Comparison of ENCODE assay signal across 6 fruit fly cellular contexts in genomic region chr3L:11819639-11820456, dm6.
A peak's percentile ranks its signal among the peaks of the same experiment; 100 is the strongest.
TF ChIP-seq lines count a peak whose summit lies in the region.

No protein-coding gene starts in this region.

- TF ChIP-seq CTCF in whole organism, embryonic (GFP tag; optimal IDR thresholded peaks at IDR 0.05; lab: Kevin White, UChicago) = no peak

TF ChIP-seq in whole organism, 6 proteins besides CTCF, POLR2A, EP300 and RAD21:
- TF ChIP-seq Dll (optimal IDR thresholded peaks at IDR 0.05; lab: Kevin White, UChicago) (peak; percentile 41), psq (optimal IDR thresholded peaks at IDR 0.05; lab: Kevin White, UChicago) (no peak), pan (optimal IDR thresholded peaks at IDR 0.05; lab: Kevin White, UChicago) (no peak), CG8478 (optimal IDR thresholded peaks at IDR 0.05; lab: Kevin White, UChicago) (no peak)

TF ChIP-seq in whole organism, adult, 20 proteins besides CTCF, POLR2A, EP300 and RAD21 (continues in another document):
- TF ChIP-seq cic (GFP tag; optimal IDR thresholded peaks at IDR 0.05; lab: Kevin White, UChicago) = peak; percentile 91
- TF ChIP-seq CG5204 (GFP tag; optimal IDR thresholded peaks at IDR 0.05; lab: Kevin White, UChicago) = no peak
- TF ChIP-seq tj (GFP tag; optimal IDR thresholded peaks at IDR 0.05; lab: Kevin White, UChicago) = peak; percentile 99
- TF ChIP-seq Clk (GFP tag; optimal IDR thresholded peaks at IDR 0.05; lab: Kevin White, UChicago) = no peak
- TF ChIP-seq CG14711 (tag; optimal IDR thresholded peaks at IDR 0.05; lab: Kevin White, UChicago) = no peak
- TF ChIP-seq CG1620 (GFP tag; optimal IDR thresholded peaks at IDR 0.05; lab: Kevin White, UChicago) = peak; percentile 33
- peak; percentile 24 for TF ChIP-seq toe (GFP tag; optimal IDR thresholded peaks at IDR 0.05; lab: Kevin White, UChicago)
- no peak for TF ChIP-seq Crg-1 (GFP tag; optimal IDR thresholded peaks at IDR 0.05; lab: Kevin White, UChicago)
- peak; percentile 89 for TF ChIP-seq Mnt (GFP tag; optimal IDR thresholded peaks at IDR 0.05; lab: Kevin White, UChicago)
- TF ChIP-seq Hr96 (GFP tag; optimal IDR thresholded peaks at IDR 0.05; lab: Kevin White, UChicago) = peak; percentile 30
- TF ChIP-seq CG7045 (GFP tag; optimal IDR thresholded peaks at IDR 0.05; lab: Kevin White, UChicago) = peak; percentile 32
- TF ChIP-seq CG33017 (tag; optimal IDR thresholded peaks at IDR 0.05; lab: Kevin White, UChicago) = peak; percentile 60
- TF ChIP-seq ovo (GFP tag; optimal IDR thresholded peaks at IDR 0.05; lab: Kevin White, UChicago) = peak; percentile 83
- peak; percentile 64 for TF ChIP-seq bab1 (GFP tag; optimal IDR thresholded peaks at IDR 0.05; lab: Kevin White, UChicago)
- no peak for TF ChIP-seq pad (GFP tag; optimal IDR thresholded peaks at IDR 0.05; lab: Kevin White, UChicago)
- peak; percentile 12 for TF ChIP-seq CG12768 (GFP tag; optimal IDR thresholded peaks at IDR 0.05; lab: Kevin White, UChicago)
- TF ChIP-seq cnc (optimal IDR thresholded peaks at IDR 0.05; lab: Kevin White, UChicago) = peak; percentile 65 to 92
- TF ChIP-seq CG7101 (tag; optimal IDR thresholded peaks at IDR 0.05; lab: Kevin White, UChicago) = peak; percentile 51

TF ChIP-seq in whole organism, embryonic, 481 proteins besides CTCF, POLR2A, EP300 and RAD21 (continues in another document):
- TF ChIP-seq CG5180 (GFP tag; optimal IDR thresholded peaks at IDR 0.05; lab: Kevin White, UChicago) = no peak
- peak; percentile 13 for TF ChIP-seq zfh2 (GFP tag; optimal IDR thresholded peaks at IDR 0.05; lab: Kevin White, UChicago)
- peak; percentile 53 for TF ChIP-seq CG17829 (tag; optimal IDR thresholded peaks at IDR 0.05; lab: Kevin White, UChicago)
- peak; percentile 25 for TF ChIP-seq trem (tag; optimal IDR thresholded peaks at IDR 0.05; lab: Kevin White, UChicago)
- peak; percentile 20 for TF ChIP-seq CG7556 (GFP tag; optimal IDR thresholded peaks at IDR 0.05; lab: Kevin White, UChicago)
- TF ChIP-seq sug (tag; optimal IDR thresholded peaks at IDR 0.05; lab: Kevin White, UChicago) = peak; percentile 51
- TF ChIP-seq CG10366 (GFP tag; IDR thresholded peaks at IDR 0.05; lab: Robert Waterston, UW) = no peak
- TF ChIP-seq Trl (optimal IDR thresholded peaks at IDR 0.05; lab: Kevin White, UChicago) = peak; percentile 87 to 90
- TF ChIP-seq Trl (GFP tag; optimal IDR thresholded peaks at IDR 0.05; lab: Kevin White, UChicago) = peak; percentile 49
- peak; percentile 28 for TF ChIP-seq kni (GFP tag; optimal IDR thresholded peaks at IDR 0.05; lab: Kevin White, UChicago)
- peak; percentile 43 for TF ChIP-seq unpg (GFP tag; optimal IDR thresholded peaks at IDR 0.05; lab: Kevin White, UChicago)
- TF ChIP-seq Doc3 (GFP tag; IDR thresholded peaks at IDR 0.05; lab: Robert Waterston, UW; ENCODE audit: partially characterized antibody) = no peak
- peak; percentile 75 for TF ChIP-seq slbo (GFP tag; IDR thresholded peaks at IDR 0.05; lab: Robert Waterston, UW)
- TF ChIP-seq mirr (GFP tag; optimal IDR thresholded peaks at IDR 0.05; lab: Kevin White, UChicago) = peak; percentile 54
- peak; percentile 4 for TF ChIP-seq CG6765 (GFP tag; optimal IDR thresholded peaks at IDR 0.05; lab: Kevin White, UChicago)
- TF ChIP-seq usp (GFP tag; optimal IDR thresholded peaks at IDR 0.05; lab: Kevin White, UChicago) = no peak
- 0 out of 2 replicates have a peak, but pooled peaks have one; percentile 32 for TF ChIP-seq CG32767 (GFP tag; IDR thresholded peaks at IDR 0.05; lab: Robert Waterston, UW)

TF ChIP-seq in whole organism, prepupa, 60 proteins besides CTCF, POLR2A, EP300 and RAD21 (continues in another document):
- TF ChIP-seq CG15336 (GFP tag; IDR thresholded peaks at IDR 0.05; lab: Robert Waterston, UW) = peak; percentile 50
- TF ChIP-seq CG16779 (tag; optimal IDR thresholded peaks at IDR 0.05; lab: Kevin White, UChicago) = no peak
- TF ChIP-seq CG11294 (GFP tag; IDR thresholded peaks at IDR 0.05; lab: Robert Waterston, UW) = peak; percentile 27; the same call in 1 of the 2 replicates
- TF ChIP-seq CG7368 (GFP tag; optimal IDR thresholded peaks at IDR 0.05; lab: Kevin White, UChicago) = no peak
- no peak for TF ChIP-seq fd59A (GFP tag; optimal IDR thresholded peaks at IDR 0.05; lab: Kevin White, UChicago)
- TF ChIP-seq CG6163 (GFP tag; IDR thresholded peaks at IDR 0.05; lab: Robert Waterston, UW) = peak; percentile 70; the same call in 2 of the 3 replicates
- no peak for TF ChIP-seq Ets21C (GFP tag; optimal IDR thresholded peaks at IDR 0.05; lab: Kevin White, UChicago)
- TF ChIP-seq CG3919 (GFP tag; optimal IDR thresholded peaks at IDR 0.05; lab: Kevin White, UChicago) = no peak
- no peak for TF ChIP-seq Eip93F (GFP tag; optimal IDR thresholded peaks at IDR 0.05; lab: Kevin White, UChicago)
- TF ChIP-seq OdsH (GFP tag; optimal IDR thresholded peaks at IDR 0.05; lab: Kevin White, UChicago) = no peak
- peak; percentile 40 for TF ChIP-seq CG6854 (GFP tag; optimal IDR thresholded peaks at IDR 0.05; lab: Kevin White, UChicago)
- no peak for TF ChIP-seq Blimp-1 (GFP tag; optimal IDR thresholded peaks at IDR 0.05; lab: Kevin White, UChicago)
- no peak for TF ChIP-seq CG32006 (GFP tag; optimal IDR thresholded peaks at IDR 0.05; lab: Kevin White, UChicago)
- peak; percentile 33 for TF ChIP-seq CG31627 (GFP tag; optimal IDR thresholded peaks at IDR 0.05; lab: Kevin White, UChicago)
- no peak for TF ChIP-seq CG6276 (GFP tag; optimal IDR thresholded peaks at IDR 0.05; lab: Kevin White, UChicago)
- no peak for TF ChIP-seq CG3032 (tag; optimal IDR thresholded peaks at IDR 0.05; lab: Kevin White, UChicago)
- peak; percentile 63 for TF ChIP-seq Sox102F (GFP tag; optimal IDR thresholded peaks at IDR 0.05; lab: Kevin White, UChicago)
- TF ChIP-seq spab (GFP tag; optimal IDR thresholded peaks at IDR 0.05; lab: Kevin White, UChicago) = no peak
- TF ChIP-seq CG8119 (GFP tag; IDR thresholded peaks at IDR 0.05; lab: Robert Waterston, UW) = peak; percentile 27; the same call in 2 of the 3 replicates

TF ChIP-seq in whole organism, pupa, 21 proteins besides CTCF, POLR2A, EP300 and RAD21 (continues in another document):
- TF ChIP-seq EcR (GFP tag; optimal IDR thresholded peaks at IDR 0.05; lab: Kevin White, UChicago) (peak; percentile 55), CG8159 (tag; optimal IDR thresholded peaks at IDR 0.05; lab: Kevin White, UChicago) (no peak), Pif1B (GFP tag; optimal IDR thresholded peaks at IDR 0.05; lab: Kevin White, UChicago) (peak; percentile 23), CG15710 (tag; optimal IDR thresholded peaks at IDR 0.05; lab: Kevin White, UChicago) (peak; percentile 11), D1 (tag; optimal IDR thresholded peaks at IDR 0.05; lab: Kevin White, UChicago) (no peak), Ets98B (GFP tag; IDR thresholded peaks at IDR 0.05; lab: Robert Waterston, UW) (peak; percentile 68), CG9948 (tag; optimal IDR thresholded peaks at IDR 0.05; lab: Kevin White, UChicago) (no peak), fd96Ca (GFP tag; IDR thresholded peaks at IDR 0.05; lab: Robert Waterston, UW) (peak; percentile 27; the same call in 1 of the 3 replicates), CG34367 (tag; optimal IDR thresholded peaks at IDR 0.05; lab: Kevin White, UChicago) (no peak), CG14655 (GFP tag; optimal IDR thresholded peaks at IDR 0.05; lab: Kevin White, UChicago) (no peak), gl (tag; optimal IDR thresholded peaks at IDR 0.05; lab: Kevin White, UChicago) (peak; percentile 18), CG13204 (GFP tag; optimal IDR thresholded peaks at IDR 0.05; lab: Kevin White, UChicago) (no peak), Snoo (tag; optimal IDR thresholded peaks at IDR 0.05; lab: Kevin White, UChicago) (no peak), CG32121 (GFP tag; IDR thresholded peaks at IDR 0.05; lab: Robert Waterston, UW) (peak; percentile 63; the same call in 1 of the 2 replicates), CG10348 (GFP tag; IDR thresholded peaks at IDR 0.05; lab: Robert Waterston, UW) (no peak), CG4496 (GFP tag; IDR thresholded peaks at IDR 0.05; lab: Robert Waterston, UW) (peak; percentile 59), rn (GFP tag; IDR thresholded peaks at IDR 0.05; lab: Robert Waterston, UW) (no peak), CG12605 (GFP tag; IDR thresholded peaks at IDR 0.05; lab: Robert Waterston, UW) (peak; percentile 58; the same call in 1 of the 2 replicates), CG17806 (tag; optimal IDR thresholded peaks at IDR 0.05; lab: Kevin White, UChicago) (peak; percentile 26), Pif1A (GFP tag; optimal IDR thresholded peaks at IDR 0.05; lab: Kevin White, UChicago) (no peak)

TF ChIP-seq in whole organism, wandering third instar larva, 38 proteins besides CTCF, POLR2A, EP300 and RAD21 (continues in another document):
- TF ChIP-seq Vsx2 (GFP tag; optimal IDR thresholded peaks at IDR 0.05; lab: Kevin White, UChicago; ENCODE audit: partially characterized antibody) = peak; percentile 54
- TF ChIP-seq ey (GFP tag; optimal IDR thresholded peaks at IDR 0.05; lab: Kevin White, UChicago) = peak; percentile 37
- no peak for TF ChIP-seq usp (GFP tag; optimal IDR thresholded peaks at IDR 0.05; lab: Kevin White, UChicago)
- no peak for TF ChIP-seq OdsH (GFP tag; optimal IDR thresholded peaks at IDR 0.05; lab: Kevin White, UChicago)
- peak; percentile 36 for TF ChIP-seq sage (GFP tag; optimal IDR thresholded peaks at IDR 0.05; lab: Kevin White, UChicago)
- peak; percentile 38 for TF ChIP-seq Hr83 (GFP tag; optimal IDR thresholded peaks at IDR 0.05; lab: Kevin White, UChicago; ENCODE audit: poor library complexity, severe bottlenecking)
- peak; percentile 75 for TF ChIP-seq h (GFP tag; optimal IDR thresholded peaks at IDR 0.05; lab: Kevin White, UChicago)
- peak; percentile 67 for TF ChIP-seq woc (GFP tag; optimal IDR thresholded peaks at IDR 0.05; lab: Kevin White, UChicago)
- TF ChIP-seq Mio (GFP tag; optimal IDR thresholded peaks at IDR 0.05; lab: Kevin White, UChicago) = no peak
- TF ChIP-seq Sp1 (GFP tag; optimal IDR thresholded peaks at IDR 0.05; lab: Kevin White, UChicago) = no peak
- no peak for TF ChIP-seq GATAd (GFP tag; optimal IDR thresholded peaks at IDR 0.05; lab: Kevin White, UChicago)
- no peak for TF ChIP-seq Myc (optimal IDR thresholded peaks at IDR 0.05; lab: Kevin White, UChicago)
- no peak for TF ChIP-seq HLH106 (tag; optimal IDR thresholded peaks at IDR 0.05; lab: Kevin White, UChicago)
- TF ChIP-seq Abd-B (GFP tag; optimal IDR thresholded peaks at IDR 0.05; lab: Kevin White, UChicago) = no peak
- no peak for TF ChIP-seq sv (GFP tag; optimal IDR thresholded peaks at IDR 0.05; lab: Kevin White, UChicago)
- TF ChIP-seq pan (optimal IDR thresholded peaks at IDR 0.05; lab: Kevin White, UChicago) = no peak
- no peak for TF ChIP-seq tai (GFP tag; optimal IDR thresholded peaks at IDR 0.05; lab: Kevin White, UChicago)
- peak; percentile 72 to 78 for TF ChIP-seq dl (GFP tag; optimal IDR thresholded peaks at IDR 0.05; lab: Kevin White, UChicago; ENCODE audit: insufficient read depth in 1 of 2, partially characterized antibody in 2 of 2)
- TF ChIP-seq psq (GFP tag; optimal IDR thresholded peaks at IDR 0.05; lab: Kevin White, UChicago) = no peak
- no peak for TF ChIP-seq lola (GFP tag; optimal IDR thresholded peaks at IDR 0.05; lab: Kevin White, UChicago)
- no peak for TF ChIP-seq Hr78 (GFP tag; optimal IDR thresholded peaks at IDR 0.05; lab: Kevin White, UChicago)
- TF ChIP-seq dmrt93B (GFP tag; optimal IDR thresholded peaks at IDR 0.05; lab: Kevin White, UChicago) = no peak
- TF ChIP-seq brk (GFP tag; optimal IDR thresholded peaks at IDR 0.05; lab: Kevin White, UChicago) = peak; percentile 74
